Worm (Caenorhabditis elegans) whole organism, L4/young adult: ENCODE results near the gene T24D5.1.

Source experiments
- W03F9.2 ChIP-seq: fragments of 150-350 bp; optimal IDR thresholded peaks from 2 replicates; lab custom pipeline; 2014; ENCODE audit warnings: missing biosample characterization, missing genetic modification characterization
- dao-5 ChIP-seq: sonication (generic microtip); optimal IDR thresholded peaks from 2 replicates; lab custom pipeline; 2016; ENCODE audit warnings: missing genotype, missing genetic modification characterization, moderate library complexity, missing compliant biosample characterization
- him-1 ChIP-seq: sonication (generic microtip); optimal IDR thresholded peaks from 2 replicates; lab custom pipeline; 2016; ENCODE audit warnings: missing genotype, missing genetic modification reagents, missing genetic modification characterization, missing compliant biosample characterization

ce11 chrX:12549056-12549455 lies 25.5 kb upstream of the T24D5.1 start:
- TF ChIP-seq dao-5 = no peak
- no peak for TF ChIP-seq him-1 (tag; lab: Kevin White, UChicago)
- TF ChIP-seq W03F9.2 (tag; lab: Kevin White, UChicago) = no peak
